Fruit fly (Drosophila melanogaster): ENCODE results near the gene CG6683.

The CG6683 gene

DNA sequence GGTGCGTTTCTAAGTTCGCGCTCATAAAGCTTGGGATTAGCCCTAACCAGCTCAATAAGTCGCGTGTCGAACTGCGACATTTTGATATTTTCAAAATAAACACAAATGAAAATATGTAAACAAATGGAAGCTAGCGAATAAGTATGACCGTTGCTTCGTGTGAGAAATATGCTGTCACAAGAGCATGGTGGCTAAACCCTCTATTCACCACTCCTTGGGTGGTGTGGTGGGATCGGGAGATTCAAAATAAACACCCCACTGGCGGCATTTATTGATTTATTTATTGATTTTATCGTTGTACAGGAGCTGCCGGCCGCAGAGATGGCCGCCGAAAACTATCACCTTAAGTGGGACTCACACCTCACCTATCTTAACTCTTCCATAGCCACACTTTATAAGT is at the start of gene CG6683:
Gene CG6683, minus strand, starts transcription at position 154 of the 400 bp plus-strand sequence.
- TF ChIP-seq CG17801 (GFP tag; optimal IDR thresholded peaks at IDR 0.05; ENCODE audit: partially characterized antibody): no peak

DNA sequence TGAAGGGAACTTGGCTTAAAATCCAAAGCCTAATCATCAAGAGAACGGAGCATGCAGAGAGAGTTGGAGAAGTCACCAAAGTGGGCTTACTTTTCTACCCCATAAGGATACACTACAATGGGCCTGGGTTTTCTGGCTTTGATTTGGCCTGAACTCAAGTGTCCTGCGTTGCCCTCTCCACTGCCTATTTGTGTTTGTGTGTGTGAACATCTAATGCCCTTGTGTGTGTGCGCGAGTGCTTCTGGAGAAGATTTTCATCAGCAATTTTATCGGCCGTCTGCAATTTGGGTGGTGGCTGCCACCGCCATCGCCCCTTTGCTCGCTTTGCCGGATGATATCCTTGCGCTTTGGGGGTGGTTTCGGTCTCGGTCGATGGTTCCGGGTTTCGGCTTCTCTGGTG is 45.9 kb upstream of the CG6683 start:
- no peak for TF ChIP-seq CG17801 (GFP tag; optimal IDR thresholded peaks at IDR 0.05; ENCODE audit: partially characterized antibody)

DNA sequence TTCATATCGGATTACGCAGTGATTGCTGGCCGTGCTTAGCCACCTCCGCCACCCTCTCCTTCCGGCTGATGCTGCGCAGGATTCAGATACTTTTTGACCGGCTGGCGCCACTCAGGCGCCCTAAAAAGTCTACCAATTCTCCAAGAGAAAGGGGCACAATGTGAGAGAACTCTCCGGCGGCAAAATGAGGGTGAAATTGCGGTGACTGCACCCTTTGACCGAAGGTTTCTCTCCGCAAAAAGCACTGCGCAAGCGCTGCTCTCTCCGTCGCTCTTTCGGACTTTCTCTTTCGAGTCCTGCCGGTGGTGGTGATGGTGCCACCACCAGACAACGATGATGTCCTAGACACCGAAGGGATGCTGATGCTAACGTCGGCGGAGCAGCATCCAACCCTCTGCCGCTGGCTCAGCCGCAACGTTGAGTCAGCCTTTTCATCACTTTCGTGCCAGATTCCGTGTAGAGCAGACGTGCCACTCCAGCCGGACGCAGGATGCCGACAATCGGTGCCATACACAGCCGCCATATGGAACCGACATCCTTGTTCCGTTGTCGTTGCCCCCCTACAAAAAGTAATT is 45.1 kb upstream of the CG6683 start:
- TF ChIP-seq CG17801 (GFP tag; optimal IDR thresholded peaks at IDR 0.05; ENCODE audit: partially characterized antibody): no peak

DNA sequence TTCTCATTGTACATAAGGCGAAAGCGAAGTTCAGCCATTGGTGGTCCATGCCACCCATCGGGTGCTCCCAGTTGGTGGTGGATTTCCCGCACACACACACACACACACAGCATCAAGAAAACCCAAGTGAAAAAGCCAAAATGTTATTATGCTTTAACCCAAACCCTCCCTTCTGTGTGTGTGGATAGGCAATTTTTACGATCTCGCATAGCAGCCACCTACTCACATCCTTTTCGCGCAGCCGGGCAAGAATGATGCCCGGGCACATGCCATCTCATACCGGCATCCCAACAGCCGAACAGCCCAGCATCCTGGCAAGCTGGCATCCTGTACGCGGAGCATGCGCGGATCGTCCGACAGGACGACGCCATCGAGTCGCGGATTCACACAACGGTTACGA is 42.3 kb upstream of the CG6683 start:
- TF ChIP-seq CG17801 (GFP tag; optimal IDR thresholded peaks at IDR 0.05; ENCODE audit: partially characterized antibody): no peak

DNA sequence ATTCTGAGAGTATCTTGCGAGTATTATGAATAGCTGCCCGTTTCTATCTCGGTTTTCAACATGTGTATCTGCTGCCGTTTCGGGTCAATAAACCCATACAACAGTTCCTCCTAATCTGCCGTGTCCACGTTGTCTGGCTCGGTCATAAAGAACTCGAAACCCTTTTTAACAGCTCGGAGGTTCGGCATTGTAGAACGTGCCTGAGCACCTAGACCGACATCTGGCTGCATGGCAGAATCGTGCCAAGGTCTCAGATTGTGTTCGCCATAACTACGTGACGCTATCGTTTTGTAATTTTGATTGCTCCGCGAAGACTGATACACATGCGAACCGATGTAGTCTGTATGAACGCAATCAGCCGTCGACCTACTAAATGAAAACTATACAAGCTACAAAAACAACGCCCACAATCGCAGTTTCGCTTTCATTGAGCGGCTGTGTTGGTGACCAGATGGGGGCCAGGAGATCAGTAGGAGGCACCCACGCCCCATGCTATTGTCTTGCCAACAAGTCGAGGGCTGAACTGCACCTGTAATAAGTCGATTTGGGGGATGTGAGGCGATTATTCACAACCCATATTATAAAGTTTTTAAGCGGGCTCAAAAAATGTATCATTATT is 39.4 kb upstream of the CG6683 start:
- TF ChIP-seq CG17801 (GFP tag; optimal IDR thresholded peaks at IDR 0.05; ENCODE audit: partially characterized antibody): no peak

DNA sequence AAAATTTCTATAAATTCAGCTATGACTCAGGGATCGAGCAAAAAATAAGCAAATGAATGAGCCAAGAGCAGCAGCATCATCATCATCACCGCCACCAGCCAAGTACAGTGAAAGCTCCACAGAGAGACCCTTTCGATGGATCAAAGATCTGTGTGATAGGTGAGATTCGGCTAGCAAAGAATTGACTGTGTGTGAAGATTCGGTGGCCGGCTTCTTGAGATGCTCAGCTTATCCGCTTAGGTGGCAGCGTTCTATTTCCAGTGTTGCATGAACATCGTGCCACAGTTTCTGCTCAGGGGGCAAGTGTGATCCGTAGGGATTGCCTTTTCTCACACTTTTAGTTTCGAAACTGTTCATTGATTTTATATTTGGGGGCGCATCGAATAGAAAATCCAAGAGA is 38.4 kb upstream of the CG6683 start:
- TF ChIP-seq CG17801 (GFP tag; optimal IDR thresholded peaks at IDR 0.05; ENCODE audit: partially characterized antibody): no peak

DNA sequence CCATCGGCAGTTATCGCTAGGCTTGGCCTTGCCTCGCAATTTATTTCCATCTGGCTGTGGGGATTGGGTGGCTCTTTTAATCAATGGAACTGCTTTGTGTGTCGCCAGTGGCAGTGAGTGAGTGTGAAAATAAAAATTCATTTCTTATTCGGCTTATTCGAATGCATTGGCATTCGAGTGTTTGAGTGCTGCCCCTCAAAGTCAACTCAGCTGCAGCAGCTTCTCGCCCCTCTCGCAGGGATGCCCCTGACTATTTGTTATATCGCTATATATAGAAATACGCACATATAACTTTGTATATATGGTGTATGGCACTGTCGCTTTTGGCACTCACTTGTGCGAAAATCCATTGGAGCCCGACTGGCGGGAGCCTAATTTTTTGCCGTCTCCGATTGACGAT is 36.1 kb upstream of the CG6683 start:
- no peak for TF ChIP-seq CG17801 (GFP tag; optimal IDR thresholded peaks at IDR 0.05; ENCODE audit: partially characterized antibody)

DNA sequence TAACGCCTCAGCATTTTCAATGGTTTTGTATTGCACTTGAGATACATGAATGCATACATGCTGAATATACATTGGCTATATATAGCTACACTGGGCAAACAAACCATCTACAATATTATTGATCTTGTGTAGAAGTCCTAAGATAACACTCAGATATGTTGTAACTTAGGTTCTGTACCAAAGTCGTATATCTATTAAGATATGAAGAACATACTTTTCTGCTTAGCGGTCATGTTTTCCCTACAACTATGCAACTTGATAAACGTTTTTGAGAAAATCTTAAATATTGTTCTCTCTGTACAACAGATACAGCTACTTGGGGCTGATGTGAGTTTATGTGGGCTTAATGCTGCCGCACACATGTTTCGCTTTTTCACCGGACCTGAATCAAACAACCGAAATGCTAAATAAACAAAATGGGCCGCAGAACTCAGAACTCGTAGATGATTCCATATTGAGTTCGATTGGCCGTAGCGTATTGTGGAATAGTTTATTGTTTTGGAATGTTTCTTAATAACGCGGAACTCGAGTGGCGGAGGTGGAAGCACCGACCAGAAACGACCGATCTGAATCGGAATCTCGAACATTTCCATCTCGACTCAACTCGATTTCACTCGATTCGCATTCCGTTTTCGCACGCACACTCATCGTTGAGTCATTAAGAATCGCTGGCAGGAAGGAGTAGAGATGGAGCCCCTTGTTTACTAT is 34.6 kb upstream of the CG6683 start:
- TF ChIP-seq CG17801 (GFP tag; optimal IDR thresholded peaks at IDR 0.05; ENCODE audit: partially characterized antibody): peak; percentile 12

DNA sequence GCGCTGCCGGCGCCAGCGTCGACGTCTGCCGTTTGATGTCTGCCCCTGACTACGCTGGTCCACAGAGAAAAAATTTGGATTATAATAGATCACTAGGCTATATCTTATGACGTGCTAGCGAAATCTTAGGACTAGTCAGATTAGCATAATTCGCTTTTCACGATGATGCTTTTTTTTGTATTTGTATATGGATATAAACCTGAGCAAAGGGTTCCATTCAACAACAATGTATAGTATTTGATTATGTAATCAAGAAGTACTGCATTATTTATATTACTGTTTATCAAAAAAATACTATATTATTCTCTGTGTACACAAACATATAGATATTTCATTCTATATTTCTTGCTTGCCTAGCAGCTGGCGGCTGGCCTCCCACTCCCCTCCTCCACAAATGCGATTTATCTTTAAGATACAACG is 32.4 kb upstream of the CG6683 start:
- peak; percentile 47 for TF ChIP-seq CG17801 (GFP tag; optimal IDR thresholded peaks at IDR 0.05; ENCODE audit: partially characterized antibody)

DNA sequence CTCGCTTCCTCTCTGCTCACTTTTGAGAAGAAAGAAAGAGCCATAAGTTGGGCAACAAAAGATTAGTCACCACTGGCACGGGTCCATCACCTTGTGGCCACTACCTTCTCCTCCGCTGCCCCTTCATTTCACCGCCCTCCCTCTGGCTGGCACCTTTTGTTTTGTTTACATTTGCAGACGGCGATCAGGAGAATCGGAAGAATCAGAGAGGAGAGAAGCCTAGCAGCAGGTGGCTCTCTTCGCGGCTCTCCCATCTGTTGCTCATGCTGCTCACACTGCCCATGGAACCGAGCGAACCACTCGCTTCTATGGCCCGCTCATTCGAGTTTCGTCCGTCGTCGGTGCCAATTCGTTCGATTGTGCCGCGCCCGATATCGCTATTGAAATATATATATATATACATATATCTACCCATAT is 31.6 kb upstream of the CG6683 start:
- peak; percentile 48 for TF ChIP-seq CG17801 (GFP tag; optimal IDR thresholded peaks at IDR 0.05; ENCODE audit: partially characterized antibody)

DNA sequence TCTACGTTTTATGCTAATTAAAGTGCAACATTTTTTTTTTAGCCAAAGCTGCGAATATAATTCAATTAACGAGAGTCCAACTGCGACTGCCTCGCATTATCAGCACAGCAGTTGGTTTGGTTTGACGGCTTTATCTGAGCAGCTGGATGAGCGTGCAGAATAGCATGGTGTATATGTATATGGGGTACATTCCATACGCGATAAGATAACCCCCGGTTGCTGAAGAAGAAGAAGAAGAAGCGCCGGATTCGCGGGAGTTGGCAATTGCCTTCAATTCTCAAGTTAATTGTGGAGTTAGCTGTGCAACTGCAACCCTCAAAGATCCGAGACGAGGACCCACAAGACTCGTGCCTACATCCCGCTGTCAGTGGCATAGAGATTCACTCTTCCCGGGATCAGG is 30.8 kb upstream of the CG6683 start:
- no peak for TF ChIP-seq CG17801 (GFP tag; optimal IDR thresholded peaks at IDR 0.05; ENCODE audit: partially characterized antibody)

DNA sequence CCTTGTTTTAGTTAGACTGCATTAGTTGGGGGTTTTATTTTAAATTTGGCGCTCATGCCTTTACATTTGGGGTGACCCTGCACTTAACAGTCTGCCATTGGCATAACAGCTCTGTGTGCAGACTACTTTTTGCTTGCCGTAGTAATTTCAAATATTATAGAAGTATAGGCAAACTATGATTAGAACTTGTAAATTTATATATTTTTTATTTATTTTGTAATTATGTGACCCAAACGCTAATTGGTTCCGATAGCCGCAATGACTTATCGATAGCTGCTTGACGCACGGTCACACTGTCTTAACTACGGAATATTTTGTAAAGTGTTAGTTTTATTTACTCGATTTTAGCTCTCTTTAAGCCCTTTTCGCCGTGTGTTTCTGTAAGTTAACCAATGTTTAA is 30.0 kb upstream of the CG6683 start, which contains the start of gene rhea:
Gene rhea, plus strand, starts transcription at position 292 of the 400 bp plus-strand sequence.
- peak; percentile 28 for TF ChIP-seq CG17801 (GFP tag; optimal IDR thresholded peaks at IDR 0.05; ENCODE audit: partially characterized antibody)

DNA sequence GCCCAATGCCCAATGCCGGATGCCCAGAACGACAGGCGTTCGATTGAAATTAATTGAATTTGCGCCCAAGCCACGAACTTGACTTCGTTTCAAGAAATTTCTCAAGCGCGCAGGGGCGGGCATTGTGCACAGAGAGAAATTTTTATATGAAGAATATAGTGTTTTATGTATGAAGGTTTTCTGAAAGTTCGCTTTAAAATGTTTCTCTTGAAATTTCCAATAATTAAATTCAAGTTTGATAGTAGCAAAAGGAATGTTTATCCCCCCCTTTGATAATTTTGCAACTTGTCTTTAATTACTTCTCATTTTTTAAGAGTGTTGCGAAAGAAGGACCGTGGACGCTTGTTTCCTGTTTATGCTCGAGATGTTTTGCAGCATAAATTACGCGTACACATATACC is 29.1 kb upstream of the CG6683 start:
- no peak for TF ChIP-seq CG17801 (GFP tag; optimal IDR thresholded peaks at IDR 0.05; ENCODE audit: partially characterized antibody)

DNA sequence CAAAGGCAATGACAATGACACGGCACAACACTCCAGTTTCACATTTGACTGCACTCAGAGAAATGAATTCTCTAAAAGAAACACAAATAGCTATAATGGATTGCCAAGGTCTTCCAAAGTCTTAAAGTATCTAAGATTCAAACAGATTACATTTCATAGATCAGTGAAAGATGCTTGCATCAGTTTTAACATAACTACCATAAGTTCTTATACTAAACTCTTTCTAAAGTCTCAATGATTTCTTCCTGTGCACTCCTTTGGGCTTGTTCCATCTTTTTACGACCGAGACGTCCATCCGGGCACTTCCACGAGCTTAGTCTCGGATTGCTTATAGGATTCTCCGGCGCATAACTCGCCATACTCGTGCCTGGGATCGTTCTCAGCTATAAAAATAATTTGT is 27.5 kb upstream of the CG6683 start:
- no peak for TF ChIP-seq CG17801 (GFP tag; optimal IDR thresholded peaks at IDR 0.05; ENCODE audit: partially characterized antibody)

DNA sequence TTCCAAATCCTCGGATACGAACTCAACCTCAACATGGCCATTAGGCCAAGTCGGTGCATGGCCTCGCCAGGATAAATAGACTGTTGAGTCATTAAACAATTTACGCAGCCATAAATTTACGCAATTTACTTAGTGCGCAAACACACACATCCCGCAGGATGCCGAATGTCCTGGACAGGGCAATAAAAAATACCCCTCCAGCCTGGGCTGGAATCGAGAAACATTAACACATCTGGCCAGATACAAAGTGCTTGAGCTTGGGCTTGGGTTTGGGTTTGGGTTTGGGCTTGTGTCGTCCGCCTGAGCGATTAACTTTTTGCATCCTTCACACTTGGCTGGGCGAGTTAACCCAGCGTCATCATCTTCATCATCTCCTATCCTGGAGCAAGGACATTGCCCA is 26.9 kb upstream of the CG6683 start:
- TF ChIP-seq CG17801 (GFP tag; optimal IDR thresholded peaks at IDR 0.05; ENCODE audit: partially characterized antibody): no peak

DNA sequence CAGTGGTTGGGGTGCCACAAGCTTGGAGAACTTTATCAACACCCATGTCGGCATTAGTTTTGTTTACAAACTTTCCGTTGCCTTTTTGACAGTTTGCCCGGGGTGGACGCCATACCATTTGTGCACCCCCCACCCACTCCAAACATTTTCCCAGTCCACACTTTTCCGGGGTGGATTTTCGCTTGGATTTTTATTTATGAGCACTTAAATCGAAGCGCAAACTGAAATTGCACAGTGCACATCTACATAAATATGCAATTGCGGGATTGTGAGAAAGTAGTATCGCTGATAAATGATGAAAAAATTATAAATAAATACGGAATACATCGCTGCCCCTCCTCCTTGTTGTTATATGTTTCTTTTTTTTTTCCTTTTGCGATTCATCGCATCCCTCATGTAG is 25.8 kb upstream of the CG6683 start:
- no peak for TF ChIP-seq CG17801 (GFP tag; optimal IDR thresholded peaks at IDR 0.05; ENCODE audit: partially characterized antibody)
